Fruit fly (Drosophila melanogaster): Measurements from ENCODE around the gene ex.

Gene ex

DNA sequence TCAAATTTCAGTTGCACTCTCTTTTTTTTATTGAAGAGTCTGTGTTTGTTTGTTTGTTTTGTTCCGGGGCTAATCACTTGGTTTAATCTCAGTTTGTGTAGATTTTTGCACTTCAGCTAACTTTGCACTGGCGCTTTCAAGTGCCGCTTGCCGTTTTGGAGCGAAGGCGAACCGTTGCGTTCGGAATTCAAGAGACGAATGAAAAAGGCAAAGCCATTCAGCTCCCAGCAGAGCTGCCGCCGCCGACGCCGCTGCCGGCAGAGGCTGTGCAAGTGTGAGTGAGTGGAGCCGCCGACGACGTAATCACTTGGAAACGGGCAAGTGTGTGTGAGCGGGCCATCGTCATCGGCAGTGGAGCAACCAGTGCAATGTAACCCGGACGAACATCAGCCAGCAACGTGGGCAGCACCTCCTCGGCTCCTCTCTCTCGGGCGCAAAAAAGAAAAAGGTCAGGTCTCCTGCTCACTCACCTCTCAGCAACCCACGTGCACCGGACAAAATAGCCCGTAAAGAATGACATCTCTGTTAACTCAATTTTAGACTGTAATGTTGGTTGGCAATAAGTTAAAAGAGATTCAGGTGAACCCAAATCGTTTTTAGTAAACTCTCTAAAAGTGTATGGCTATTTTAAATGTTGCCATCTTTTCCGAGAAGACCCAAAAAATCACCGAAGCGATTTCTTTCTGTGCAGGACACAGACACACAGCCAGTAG is 48.6 kb downstream of the ex start, which contains the start of gene cbt (continued):
- TF ChIP-seq dmrt11E (tag; optimal IDR thresholded peaks at IDR 0.05) = peak; percentile 96
- TF ChIP-seq TFAM (GFP tag; optimal IDR thresholded peaks at IDR 0.05) = peak; percentile 84
- TF ChIP-seq Dbx (GFP tag; IDR thresholded peaks at IDR 0.05) = no peak
- TF ChIP-seq CG10979 (tag; optimal IDR thresholded peaks at IDR 0.05) = peak; percentile 97
- TF ChIP-seq CG7786 (GFP tag; optimal IDR thresholded peaks at IDR 0.05) = peak; percentile 99
- peak; percentile 98 for TF ChIP-seq Mes4 (GFP tag; optimal IDR thresholded peaks at IDR 0.05)
- TF ChIP-seq Atf-2 (GFP tag; optimal IDR thresholded peaks at IDR 0.05) = peak; percentile 97
- peak; percentile 95 for TF ChIP-seq Spps (tag; optimal IDR thresholded peaks at IDR 0.05)
- peak; percentile 99 for TF ChIP-seq CHES-1-like (GFP tag; optimal IDR thresholded peaks at IDR 0.05)
- peak; percentile 85 for TF ChIP-seq CG17186 (GFP tag; optimal IDR thresholded peaks at IDR 0.05)
- TF ChIP-seq tna (GFP tag; IDR thresholded peaks at IDR 0.05; ENCODE audit: partially characterized antibody) = no peak
- TF ChIP-seq zfh1 (GFP tag; IDR thresholded peaks at IDR 0.05) = no peak
- TF ChIP-seq CG10321 (GFP tag; IDR thresholded peaks at IDR 0.05) = no peak
- no peak for TF ChIP-seq CG6791 (GFP tag; IDR thresholded peaks at IDR 0.05; ENCODE audit: partially characterized antibody)
- TF ChIP-seq CG11398 (GFP tag; optimal IDR thresholded peaks at IDR 0.05) = peak; percentile 98
- no peak for TF ChIP-seq B-H1 (GFP tag; IDR thresholded peaks at IDR 0.05)
- peak; percentile 64 for TF ChIP-seq Elba2 (GFP tag; optimal IDR thresholded peaks at IDR 0.05)
- TF ChIP-seq sens (GFP tag) = peak; percentile 100
- TF ChIP-seq maf-S (GFP tag; optimal IDR thresholded peaks at IDR 0.05) = peak; percentile 98
- no peak for TF ChIP-seq ase (GFP tag; IDR thresholded peaks at IDR 0.05)
- TF ChIP-seq Fer2 (tag; optimal IDR thresholded peaks at IDR 0.05) = peak; percentile 94
- peak; percentile 97 for TF ChIP-seq tx (GFP tag; optimal IDR thresholded peaks at IDR 0.05)
- TF ChIP-seq CG1024 (GFP tag; IDR thresholded peaks at IDR 0.05) = no peak
- TF ChIP-seq HLHmδ (GFP tag; optimal IDR thresholded peaks at IDR 0.05) = peak; percentile 50
- peak; percentile 97 for TF ChIP-seq CG4424 (GFP tag; optimal IDR thresholded peaks at IDR 0.05)
- TF ChIP-seq gsb (GFP tag; IDR thresholded peaks at IDR 0.05) = no peak
- peak; percentile 98 for TF ChIP-seq CG12219 (GFP tag; optimal IDR thresholded peaks at IDR 0.05)
- no peak for TF ChIP-seq CG9215 (GFP tag; IDR thresholded peaks at IDR 0.05)
- TF ChIP-seq CG15514 (GFP tag; optimal IDR thresholded peaks at IDR 0.05) = peak; percentile 93
- peak; percentile 94 for TF ChIP-seq Ssrp (tag; optimal IDR thresholded peaks at IDR 0.05)
- peak; percentile 73 for TF ChIP-seq CG30020 (tag; optimal IDR thresholded peaks at IDR 0.05)
- peak; percentile 97 for TF ChIP-seq en (GFP tag; optimal IDR thresholded peaks at IDR 0.05)
- no peak for TF ChIP-seq CG15479 (GFP tag; optimal IDR thresholded peaks at IDR 0.05)
- peak; percentile 66 for TF ChIP-seq CG7271 (tag; optimal IDR thresholded peaks at IDR 0.05)
- TF ChIP-seq az2 (GFP tag; optimal IDR thresholded peaks at IDR 0.05) = peak; percentile 98
- TF ChIP-seq hkb (optimal IDR thresholded peaks at IDR 0.05) = no peak
- TF ChIP-seq hkb (GFP tag; IDR thresholded peaks at IDR 0.05) = no peak
- no peak for TF ChIP-seq danr (GFP tag; IDR thresholded peaks at IDR 0.05)
- TF ChIP-seq Deaf1 (tag; optimal IDR thresholded peaks at IDR 0.05) = peak; percentile 89
- TF ChIP-seq Hmr (GFP tag; optimal IDR thresholded peaks at IDR 0.05) = peak; percentile 98
- TF ChIP-seq CG8924 (tag; optimal IDR thresholded peaks at IDR 0.05) = peak; percentile 98
- TF ChIP-seq p53 (GFP tag; optimal IDR thresholded peaks at IDR 0.05) = peak; percentile 96
- no peak for TF ChIP-seq CG2199 (GFP tag; IDR thresholded peaks at IDR 0.05)
- peak; percentile 91 for TF ChIP-seq cg (GFP tag; optimal IDR thresholded peaks at IDR 0.05)
- peak; percentile 98 for TF ChIP-seq CG16863 (GFP tag; optimal IDR thresholded peaks at IDR 0.05)
- TF ChIP-seq NC2β (GFP tag; optimal IDR thresholded peaks at IDR 0.05) = peak; percentile 98
- TF ChIP-seq CG7839 (tag; optimal IDR thresholded peaks at IDR 0.05) = peak; percentile 98
- TF ChIP-seq Ets97D (GFP tag; optimal IDR thresholded peaks at IDR 0.05) = peak; percentile 87
- no peak for TF ChIP-seq Dip2 (GFP tag; IDR thresholded peaks at IDR 0.05)
- no peak for TF ChIP-seq CG11696 (GFP tag; IDR thresholded peaks at IDR 0.05)
- peak; percentile 96 for TF ChIP-seq Hr3 (GFP tag; optimal IDR thresholded peaks at IDR 0.05)
